Worm (Caenorhabditis elegans) whole organism, L4/young adult: ENCODE results near the gene C49F5.8.

Experiments
- W03F9.2 ChIP-seq: fragments of 150-350 bp; optimal IDR thresholded peaks from 2 replicates; lab custom pipeline; 2014; ENCODE audit warnings: missing biosample characterization, missing genetic modification characterization
- dao-5 ChIP-seq: sonication (generic microtip); optimal IDR thresholded peaks from 2 replicates; lab custom pipeline; 2016; ENCODE audit warnings: missing genotype, missing genetic modification characterization, moderate library complexity, missing compliant biosample characterization
- him-1 ChIP-seq: sonication (generic microtip); optimal IDR thresholded peaks from 2 replicates; lab custom pipeline; 2016; ENCODE audit warnings: missing genotype, missing genetic modification reagents, missing genetic modification characterization, missing compliant biosample characterization

The C49F5.8 gene

DNA sequence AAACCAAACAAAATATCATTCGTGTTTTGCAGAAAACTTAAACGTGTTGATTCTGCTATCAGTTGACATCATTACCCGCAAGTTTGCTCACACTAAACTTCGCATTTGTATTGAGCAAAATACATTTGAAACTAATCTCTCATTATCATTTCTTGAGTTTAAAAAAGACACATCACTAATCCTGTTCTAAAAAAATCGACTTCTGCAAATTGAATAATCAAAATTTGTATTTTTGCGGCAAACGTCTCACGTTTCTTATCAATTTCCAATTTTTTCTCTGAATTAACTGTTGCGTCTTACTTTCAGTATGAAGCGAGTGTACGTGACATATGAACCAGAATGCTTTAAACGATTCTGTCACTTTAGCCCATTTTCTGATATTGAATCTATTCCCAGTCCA lies at the start of gene C49F5.8:
Gene C49F5.8 (plus strand): TSS at position 301 of the 400 bp plus-strand sequence.
- no peak for TF ChIP-seq him-1 (tag; lab: Kevin White, UChicago)
- TF ChIP-seq W03F9.2: no peak
- TF ChIP-seq dao-5 (tag; lab: Kevin White, UChicago): no peak

DNA sequence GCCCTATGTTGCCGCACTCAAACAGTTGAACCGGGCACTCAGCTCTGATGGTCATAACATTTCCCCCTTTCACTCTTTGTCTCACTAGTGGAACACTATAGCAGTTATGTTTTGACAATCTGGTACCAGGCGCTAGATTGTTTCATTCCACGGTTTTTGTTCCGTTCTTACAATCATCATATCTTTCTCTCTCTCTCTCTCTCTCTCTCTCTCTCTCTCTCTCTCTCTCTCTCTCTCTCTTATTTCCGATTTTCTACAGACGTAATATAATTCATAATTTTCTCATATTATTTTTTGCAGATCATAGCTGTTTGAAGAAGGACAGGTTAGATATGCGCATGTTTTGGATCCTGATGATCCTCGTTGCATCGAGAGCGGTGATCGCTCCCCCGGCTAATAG lies 46.1 kb upstream of the C49F5.8 start, which contains the start of gene Y62H9A.12:
Gene Y62H9A.12 (plus strand): TSS at position 301 of the 400 bp plus-strand sequence.
- no peak for TF ChIP-seq W03F9.2
- TF ChIP-seq dao-5 (tag; lab: Kevin White, UChicago): no peak
- TF ChIP-seq him-1 (tag; lab: Kevin White, UChicago): no peak

DNA sequence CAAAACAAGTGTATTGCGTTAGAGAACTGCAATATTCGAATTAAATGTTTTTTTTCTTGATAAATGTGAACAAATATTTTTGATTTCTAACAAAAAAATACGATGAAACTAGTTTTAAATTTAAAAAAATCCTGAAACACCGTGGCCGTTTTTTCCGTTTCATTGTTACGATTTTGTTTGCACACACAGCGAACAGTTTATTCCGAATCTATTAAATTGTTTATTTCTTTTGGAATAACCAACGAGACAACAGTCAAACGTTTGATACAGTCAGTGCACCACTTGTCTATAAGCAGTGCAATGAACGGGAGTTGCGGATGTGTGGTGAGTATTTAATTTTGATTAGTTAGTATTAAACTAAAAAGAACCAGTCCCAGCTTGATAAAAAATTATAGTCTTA lies 43.2 kb upstream of the C49F5.8 start, which contains the start of gene Y62H9A.13:
Gene Y62H9A.13 (plus strand): TSS at position 301 of the 400 bp plus-strand sequence.
- TF ChIP-seq W03F9.2 (no peak), him-1 (tag; lab: Kevin White, UChicago) (no peak), dao-5 (tag; lab: Kevin White, UChicago) (no peak)

DNA sequence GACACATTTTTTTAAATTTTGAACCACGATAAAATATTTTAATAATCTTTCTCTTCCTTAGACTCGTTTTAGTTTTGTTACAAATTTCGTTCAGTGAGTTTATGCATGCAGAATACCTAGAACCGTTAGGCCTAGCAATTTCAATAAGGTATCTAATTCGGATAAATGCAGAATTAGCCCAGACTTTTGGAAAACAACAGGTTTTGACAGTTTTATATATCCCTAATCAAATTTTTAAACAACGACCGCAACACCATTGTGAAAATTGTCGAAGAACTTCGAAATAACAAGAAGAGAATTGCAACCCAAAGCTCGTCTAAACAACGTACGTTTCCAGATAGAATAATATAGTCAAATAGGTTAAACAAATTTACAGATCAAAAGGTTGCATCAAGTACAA lies 41.9 kb upstream of the C49F5.8 start, which contains the start of gene Y62H9A.16:
Gene Y62H9A.16 (plus strand): TSS at position 301 of the 400 bp plus-strand sequence.
- TF ChIP-seq W03F9.2 (no peak), dao-5 (tag; lab: Kevin White, UChicago) (no peak), him-1 (tag; lab: Kevin White, UChicago) (no peak)

DNA sequence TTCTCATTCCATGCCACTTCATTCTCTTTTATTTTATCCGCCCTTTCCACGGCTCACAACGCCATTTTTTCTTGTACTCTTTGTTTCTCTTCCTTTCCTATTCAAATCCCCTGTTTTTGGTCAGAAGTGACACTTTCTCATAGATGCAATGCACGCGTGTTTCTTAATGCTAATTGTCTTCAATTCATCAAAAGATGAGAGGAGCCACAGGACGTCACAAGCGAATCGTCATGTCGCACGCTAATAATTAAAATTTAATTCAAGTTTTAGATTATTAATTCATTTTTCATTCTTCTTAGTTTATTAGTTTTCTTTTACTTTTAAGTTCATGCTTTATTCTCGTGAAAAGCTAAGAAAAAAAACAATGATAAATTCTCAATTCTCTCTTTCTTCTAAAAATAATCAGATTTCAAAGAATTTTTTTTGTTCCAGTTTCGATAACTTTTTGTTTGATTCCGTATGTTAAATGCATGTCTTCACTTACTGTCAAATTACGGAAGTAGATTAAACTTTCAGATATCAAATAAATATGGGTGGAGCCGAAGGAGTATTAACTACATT lies 39.1 kb upstream of the C49F5.8 start, which contains the start of gene Y62H9A.14:
Gene Y62H9A.14 (plus strand): TSS at position 511 of the 561 bp plus-strand sequence.
- TF ChIP-seq W03F9.2 (no peak), dao-5 (tag; lab: Kevin White, UChicago) (no peak), him-1 (tag; lab: Kevin White, UChicago) (no peak)

DNA sequence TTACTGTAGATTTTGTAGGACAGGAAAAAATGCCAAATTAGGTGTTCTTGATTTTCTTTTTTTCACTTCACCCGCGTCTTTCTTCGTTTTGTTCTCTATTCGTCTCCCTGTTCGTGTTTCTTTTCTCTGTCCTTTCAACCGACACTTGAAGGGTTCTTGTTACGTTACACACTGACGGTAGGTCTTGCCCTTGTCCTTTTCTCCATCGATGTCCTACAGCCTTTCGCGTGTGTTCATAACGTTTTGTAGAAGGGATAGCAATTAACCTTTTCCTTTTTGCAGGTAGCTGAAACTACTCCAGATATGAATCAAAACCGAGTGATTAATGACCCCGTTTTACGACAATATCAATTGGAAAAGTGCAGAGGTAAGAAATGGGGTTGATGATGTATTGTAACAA lies 35.8 kb upstream of the C49F5.8 start, which contains the start of gene F55G7.1:
Gene F55G7.1 (plus strand): TSS at position 276 of the 400 bp plus-strand sequence.
- TF ChIP-seq W03F9.2 (peak; percentile 32), him-1 (tag; lab: Kevin White, UChicago) (no peak)

DNA sequence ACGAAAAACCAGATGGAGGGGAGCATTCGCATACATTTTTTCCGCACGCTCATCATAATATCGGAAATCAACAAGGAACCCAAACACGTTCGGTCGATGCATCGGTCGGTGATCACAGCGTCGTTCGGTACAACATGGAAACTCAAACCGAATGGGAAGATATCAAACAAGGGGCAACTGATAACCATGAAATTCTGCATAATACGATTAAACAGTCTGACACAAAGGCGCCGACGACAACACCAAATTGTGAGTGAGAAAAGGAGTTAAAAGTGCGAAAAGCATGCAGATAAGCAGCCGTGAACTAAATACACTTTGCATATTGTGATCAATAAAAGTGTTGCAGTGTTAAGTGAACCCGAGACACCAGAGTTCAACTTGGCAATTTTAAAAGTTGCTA lies 34.7 kb upstream of the C49F5.8 start:
- TF ChIP-seq W03F9.2 (no peak), him-1 (tag; lab: Kevin White, UChicago) (no peak), dao-5 (tag; lab: Kevin White, UChicago) (no peak)

DNA sequence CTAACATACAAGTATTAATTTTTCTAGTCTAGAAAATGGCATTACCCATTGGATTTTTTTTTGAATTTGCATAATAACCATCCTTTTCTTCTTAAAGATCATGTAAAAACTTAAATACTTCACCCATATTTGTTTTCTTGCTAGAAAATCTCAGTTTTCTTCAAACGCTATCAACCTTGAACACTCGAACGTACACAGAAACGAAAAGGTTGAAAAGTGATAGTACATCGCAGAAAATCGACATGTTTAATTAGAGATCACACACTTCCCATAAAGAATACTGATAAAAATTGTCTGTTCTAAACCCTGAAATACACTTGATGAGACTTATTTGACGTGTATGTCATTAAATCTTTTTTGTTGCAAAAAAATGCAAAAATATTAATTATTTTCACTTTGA lies 32.4 kb upstream of the C49F5.8 start, which contains the start of gene F55G7.4:
Gene F55G7.4 (plus strand): TSS at position 301 of the 400 bp plus-strand sequence.
- no peak for TF ChIP-seq him-1 (tag; lab: Kevin White, UChicago)
- TF ChIP-seq dao-5 (tag; lab: Kevin White, UChicago): no peak

DNA sequence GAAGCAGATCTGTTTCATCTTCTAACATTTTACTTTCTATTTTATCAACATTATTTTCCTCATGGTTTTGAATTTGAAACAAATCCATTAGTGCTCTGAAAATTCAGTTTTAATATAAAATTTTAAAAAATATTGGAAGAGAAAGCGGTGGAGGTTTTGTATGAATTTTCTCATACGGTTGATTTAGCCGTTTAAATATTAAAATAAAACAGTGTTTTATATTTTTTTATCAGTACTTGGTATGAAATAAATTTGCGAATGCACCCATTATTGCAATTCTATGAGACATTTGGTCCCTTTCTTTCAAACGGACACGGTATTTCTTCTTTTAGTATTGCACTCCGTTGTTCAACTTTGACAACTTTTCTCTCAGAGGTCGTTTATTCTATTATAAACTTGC lies 28.4 kb upstream of the C49F5.8 start, which contains the start of gene dot-1.4:
Gene dot-1.4 (minus strand): TSS at position 101 of the 400 bp plus-strand sequence.
- TF ChIP-seq him-1 (tag; lab: Kevin White, UChicago): no peak
- no peak for TF ChIP-seq dao-5 (tag; lab: Kevin White, UChicago)
- TF ChIP-seq W03F9.2: no peak

DNA sequence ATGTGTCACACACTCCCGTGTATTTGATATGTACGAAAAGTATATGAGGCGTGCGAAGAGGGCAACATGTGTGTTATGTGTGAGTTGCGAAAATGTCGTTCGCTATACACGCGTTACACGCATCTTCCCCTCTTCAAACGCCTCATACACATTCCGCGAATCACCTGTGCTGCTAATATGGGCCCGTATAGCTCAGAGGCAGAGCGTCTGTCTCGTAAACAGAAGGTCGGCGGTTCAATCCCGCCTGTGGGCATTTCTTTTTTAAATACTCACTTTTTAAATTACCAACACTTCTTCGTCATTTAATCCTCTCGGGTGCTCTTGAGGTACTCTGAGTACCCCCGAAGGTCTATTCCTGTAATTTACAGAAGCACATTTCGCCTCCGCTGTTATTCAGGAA lies 26.4 kb upstream of the C49F5.8 start:
- no peak for TF ChIP-seq dao-5 (tag; lab: Kevin White, UChicago)
- TF ChIP-seq W03F9.2: no peak

DNA sequence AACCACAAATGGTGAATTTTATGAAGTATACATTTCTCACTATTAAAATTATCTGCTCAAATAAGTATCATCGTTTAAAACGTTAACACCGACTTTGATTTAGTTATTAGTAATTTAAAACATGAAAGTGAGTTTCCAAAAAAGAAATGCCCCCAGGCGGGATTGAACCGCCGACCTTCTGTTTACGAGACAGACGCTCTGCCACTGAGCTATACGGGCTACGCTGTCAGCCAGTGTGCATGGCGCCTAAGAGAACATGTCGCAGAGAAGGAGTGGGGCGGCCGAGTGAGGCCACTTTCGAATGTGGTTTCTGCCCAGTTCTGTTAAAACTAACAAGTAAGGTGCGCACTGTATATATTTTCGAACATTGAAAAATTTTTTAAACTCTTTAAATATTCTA lies 25.0 kb upstream of the C49F5.8 start:
- TF ChIP-seq W03F9.2 (peak; percentile 9), him-1 (tag; lab: Kevin White, UChicago) (peak; percentile 37), dao-5 (tag; lab: Kevin White, UChicago) (no peak)

DNA sequence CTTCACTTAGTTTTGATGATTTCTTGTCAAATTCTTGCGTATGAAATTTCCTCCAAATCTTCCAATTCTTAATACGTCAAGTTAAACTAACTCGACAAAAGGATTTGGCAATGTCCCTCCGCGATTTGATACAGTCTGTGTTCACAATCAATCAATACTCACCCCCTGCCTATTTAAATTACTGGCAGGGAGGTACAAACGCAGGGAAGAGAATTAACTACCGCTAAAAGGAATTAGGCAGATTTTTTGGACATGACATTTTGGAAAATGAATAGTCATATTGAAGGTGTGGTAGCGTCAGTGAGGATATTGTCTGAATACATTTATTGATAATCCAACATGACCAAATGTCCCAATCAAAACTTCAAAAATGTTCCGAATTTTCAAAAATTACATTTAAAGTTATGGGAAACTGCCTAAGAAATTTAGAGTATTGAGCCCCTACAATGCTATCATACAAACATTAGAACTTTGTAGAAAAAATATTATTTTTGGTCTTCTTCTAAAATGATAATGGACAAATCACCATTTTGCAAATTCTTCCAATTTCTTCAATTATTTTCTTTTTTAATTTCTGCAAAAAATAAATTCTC lies 22.5 kb upstream of the C49F5.8 start:
- TF ChIP-seq him-1 (tag; lab: Kevin White, UChicago) (peak; percentile 99), dao-5 (tag; lab: Kevin White, UChicago) (peak; percentile 93), W03F9.2 (peak; percentile 97)

DNA sequence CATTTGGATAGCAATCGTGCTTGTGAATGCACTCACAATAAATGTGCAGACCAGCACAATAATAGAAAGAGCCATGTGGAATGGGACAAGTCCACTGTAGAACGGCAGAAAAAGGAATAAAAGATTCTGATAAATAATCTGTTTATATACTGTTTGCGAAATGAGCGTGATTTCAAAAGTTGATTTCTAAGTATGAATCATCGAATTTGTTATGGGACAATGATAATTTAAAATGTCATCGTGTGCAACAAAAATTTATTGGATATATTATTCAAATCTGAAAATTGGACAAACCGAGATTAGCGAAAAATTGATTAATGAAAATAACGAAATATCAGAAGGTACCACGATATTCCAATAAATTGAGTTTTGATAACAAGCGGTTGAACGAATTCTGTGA lies 21.1 kb upstream of the C49F5.8 start, which contains the start of gene F55G7.5:
Gene F55G7.5 (minus strand): TSS at position 101 of the 400 bp plus-strand sequence.
- TF ChIP-seq him-1 (tag; lab: Kevin White, UChicago) (no peak), dao-5 (tag; lab: Kevin White, UChicago) (no peak), W03F9.2 (no peak)

DNA sequence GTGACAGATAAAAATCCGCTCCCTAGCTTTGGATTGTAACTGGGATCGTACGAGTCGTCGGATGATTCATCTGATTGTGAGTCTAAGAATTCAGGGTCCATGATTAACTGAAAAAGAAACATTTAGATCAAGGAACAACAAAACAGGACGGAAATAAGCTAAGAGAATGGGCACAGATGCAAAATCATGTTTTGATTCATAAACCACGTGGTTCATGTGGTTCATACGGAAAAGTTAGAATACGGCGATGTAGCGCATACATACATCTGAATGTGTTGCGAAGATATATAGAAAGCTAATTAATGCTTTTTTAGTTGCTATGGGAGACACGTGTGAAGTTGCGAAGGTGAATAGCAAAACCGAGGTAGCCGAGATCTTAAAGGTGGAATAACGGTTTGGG lies 18.0 kb upstream of the C49F5.8 start, which contains the start of gene F55G7.3:
Gene F55G7.3 (minus strand): TSS at position 101 of the 400 bp plus-strand sequence.
- TF ChIP-seq him-1 (tag; lab: Kevin White, UChicago): no peak
- no peak for TF ChIP-seq dao-5 (tag; lab: Kevin White, UChicago)
- TF ChIP-seq W03F9.2: no peak
